Fruit fly (Drosophila melanogaster) whole organism, embryonic: ENCODE results near the gene LSm3.

Experiments used
- Ada2b ChIP-seq: fragments of 200-800 bp; sonication (Bioruptor generic); IDR thresholded peaks from 2 replicates; pipeline ENCODE4 v1.3.6; 2022; ENCODE audit warnings: missing biosample characterization, missing genetic modification characterization
- B-H2 ChIP-seq: fragments of 200-800 bp; sonication (Bioruptor generic); optimal IDR thresholded peaks from 2 replicates; lab custom pipeline; 2018; ENCODE audit warnings: missing biosample characterization, mild to moderate bottlenecking, missing genetic modification characterization
- BEAF-32 ChIP-seq: fragments of 200-800 bp; sonication (Bioruptor generic); optimal IDR thresholded peaks from 3 replicates; lab custom pipeline; 2017; ENCODE audit warnings: missing biosample characterization, missing genetic modification characterization, mild to moderate bottlenecking, moderate library complexity, missing genetic modification reagents
- CG10959 ChIP-seq: fragments of 200-800 bp; sonication (Bioruptor generic); IDR thresholded peaks from 2 replicates; pipeline ENCODE4 v1.3.6; 2022; ENCODE audit warnings: missing biosample characterization, missing genetic modification characterization
- CG12104 ChIP-seq: fragments of 200-800 bp; sonication (Bioruptor generic); optimal IDR thresholded peaks from 3 replicates; lab custom pipeline; 2016; ENCODE audit warnings: missing biosample characterization, missing genetic modification characterization
- CG12299 ChIP-seq: fragments of 200-800 bp; sonication (Bioruptor generic); optimal IDR thresholded peaks from 2 replicates; lab custom pipeline; 2018; ENCODE audit warnings: missing biosample characterization, mild to moderate bottlenecking, missing genetic modification characterization
- CG14965 ChIP-seq: fragments of 200-800 bp; sonication (Bioruptor generic); optimal IDR thresholded peaks from 2 replicates; lab custom pipeline; 2016; ENCODE audit warnings: missing biosample characterization, missing genetic modification characterization, borderline replicate concordance
- CG17328 ChIP-seq: fragments of 200-800 bp; sonication (Bioruptor generic); IDR thresholded peaks from 2 replicates; pipeline ENCODE4 v1.3.6; 2022; ENCODE audit warnings: missing biosample characterization, missing genetic modification characterization
- CG18476 ChIP-seq: fragments of 200-800 bp; sonication (Bioruptor generic); optimal IDR thresholded peaks from 2 replicates; lab custom pipeline; 2016; ENCODE audit warnings: missing biosample characterization, mild to moderate bottlenecking, missing genetic modification characterization
- CG2202 ChIP-seq: fragments of 200-800 bp; sonication (Bioruptor generic); optimal IDR thresholded peaks from 2 replicates; lab custom pipeline; 2018; ENCODE audit warnings: missing biosample characterization, mild to moderate bottlenecking, missing genetic modification characterization
- CG2678 ChIP-seq: fragments of 200-800 bp; sonication (Bioruptor generic); optimal IDR thresholded peaks from 3 replicates; lab custom pipeline; 2019; ENCODE audit warnings: missing biosample characterization, mild to moderate bottlenecking, missing genetic modification characterization, moderate library complexity
- CG30020 ChIP-seq: fragments of 200-800 bp; optimal IDR thresholded peaks from 2 replicates; lab custom pipeline; 2019; ENCODE audit warnings: missing biosample characterization, mild to moderate bottlenecking, missing genetic modification characterization, moderate library complexity
- CG31224 ChIP-seq: fragments of 200-800 bp; sonication (Bioruptor generic); IDR thresholded peaks from 2 replicates; pipeline ENCODE4 v1.3.6; 2022; ENCODE audit warnings: missing biosample characterization, missing genetic modification characterization
- CG33213 ChIP-seq: fragments of 200-800 bp; sonication (Bioruptor generic); optimal IDR thresholded peaks from 3 replicates; lab custom pipeline; 2016; ENCODE audit warnings: missing biosample characterization, missing genetic modification characterization
- CG3838 ChIP-seq: fragments of 200-800 bp; sonication (Bioruptor generic); optimal IDR thresholded peaks from 3 replicates; lab custom pipeline; 2016; ENCODE audit warnings: missing biosample characterization, missing genetic modification characterization
- CG3847 ChIP-seq: fragments of 200-800 bp; sonication (Bioruptor generic); IDR thresholded peaks from 2 replicates; pipeline ENCODE4 v1.3.6; 2022; ENCODE audit warnings: missing biosample characterization, missing genetic modification characterization
- CG4854 ChIP-seq: fragments of 200-800 bp; sonication (Bioruptor generic); optimal IDR thresholded peaks from 2 replicates; lab custom pipeline; 2016; ENCODE audit warnings: missing biosample characterization, missing genetic modification characterization, inconsistent platforms
- CG6689 ChIP-seq: fragments of 200-800 bp; sonication (Bioruptor generic); IDR thresholded peaks from 2 replicates; pipeline ENCODE4 v1.3.6; 2022; ENCODE audit warnings: missing biosample characterization, missing genetic modification characterization
- CG7556 ChIP-seq: fragments of 200-800 bp; sonication (Bioruptor generic); optimal IDR thresholded peaks from 2 replicates; lab custom pipeline; 2017; ENCODE audit warnings: missing biosample characterization, mild to moderate bottlenecking, missing genetic modification characterization
- Dad ChIP-seq: fragments of 200-800 bp; sonication (Bioruptor generic); optimal IDR thresholded peaks from 3 replicates; lab custom pipeline; 2016; ENCODE audit warnings: missing biosample characterization, missing genetic modification characterization
- Doc3 ChIP-seq: fragments of 200-800 bp; sonication (Bioruptor generic); IDR thresholded peaks from 3 replicates; pipeline ENCODE4 v1.3.6; 2022; ENCODE audit warnings: missing biosample characterization, missing genetic modification characterization; ENCODE audit not compliant: partially characterized antibody
- E2f2 ChIP-seq: fragments of 200-800 bp; sonication (Bioruptor generic); IDR thresholded peaks from 2 replicates; pipeline ENCODE4 v1.3.6; 2022; ENCODE audit warnings: missing biosample characterization, missing genetic modification characterization
- ERR ChIP-seq: fragments of 200-800 bp; sonication (Bioruptor generic); optimal IDR thresholded peaks from 2 replicates; lab custom pipeline; 2016; ENCODE audit warnings: missing biosample characterization, missing genetic modification characterization
- HLH54F ChIP-seq: fragments of 200-800 bp; sonication (Bioruptor generic); optimal IDR thresholded peaks from 3 replicates; lab custom pipeline; 2016; ENCODE audit warnings: missing biosample characterization, missing genetic modification characterization
- Hey ChIP-seq: fragments of 200-800 bp; sonication (Bioruptor generic); optimal IDR thresholded peaks from 3 replicates; lab custom pipeline; 2018; ENCODE audit warnings: missing biosample characterization, mild to moderate bottlenecking, missing genetic modification characterization
- Hmx ChIP-seq: fragments of 200-800 bp; sonication (Bioruptor generic); optimal IDR thresholded peaks from 2 replicates; lab custom pipeline; 2016; ENCODE audit warnings: missing biosample characterization, missing genetic modification characterization
- Hr3 ChIP-seq: fragments of 200-800 bp; sonication (Bioruptor generic); optimal IDR thresholded peaks from 3 replicates; lab custom pipeline; 2016; ENCODE audit warnings: missing biosample characterization, missing genetic modification characterization
- Meics ChIP-seq: fragments of 200-800 bp; sonication (Bioruptor generic); optimal IDR thresholded peaks from 2 replicates; lab custom pipeline; 2017; ENCODE audit warnings: missing biosample characterization, mild to moderate bottlenecking, missing genetic modification characterization
- Oaz ChIP-seq: fragments of 200-800 bp; sonication (Bioruptor generic); IDR thresholded peaks from 2 replicates; pipeline ENCODE4 v1.3.6; 2022; ENCODE audit warnings: missing biosample characterization, missing genetic modification characterization
- Six4 ChIP-seq: fragments of 200-800 bp; sonication (Bioruptor generic); optimal IDR thresholded peaks from 2 replicates; lab custom pipeline; 2016; ENCODE audit warnings: missing biosample characterization, missing genetic modification characterization
- Vsx1 ChIP-seq: fragments of 200-800 bp; sonication (Bioruptor generic); optimal IDR thresholded peaks from 2 replicates; lab custom pipeline; 2017; ENCODE audit warnings: missing biosample characterization, mild to moderate bottlenecking, missing genetic modification characterization, missing genetic modification reagents
- az2 ChIP-seq: fragments of 200-800 bp; sonication (Bioruptor generic); optimal IDR thresholded peaks from 3 replicates; lab custom pipeline; 2016; ENCODE audit warnings: missing biosample characterization, missing genetic modification characterization
- br ChIP-seq: fragments of >200 bp; optimal IDR thresholded peaks from 2 replicates; lab custom pipeline; 2017
- ems ChIP-seq: fragments of 200-800 bp; sonication (Bioruptor generic); optimal IDR thresholded peaks from 3 replicates; lab custom pipeline; 2016; ENCODE audit warnings: missing biosample characterization, missing genetic modification characterization
- ewg ChIP-seq: fragments of 200-800 bp; sonication (Bioruptor generic); optimal IDR thresholded peaks from 3 replicates; lab custom pipeline; 2017; ENCODE audit warnings: mild to moderate bottlenecking, missing biosample characterization, missing genetic modification reagents, missing genetic modification characterization
- fd3F ChIP-seq: fragments of 200-800 bp; sonication (Bioruptor generic); optimal IDR thresholded peaks from 2 replicates; lab custom pipeline; 2018; ENCODE audit warnings: missing biosample characterization, mild to moderate bottlenecking, missing genetic modification characterization, moderate library complexity
- grn ChIP-seq: fragments of 200-800 bp; sonication (Bioruptor generic); optimal IDR thresholded peaks from 3 replicates; lab custom pipeline; 2017; ENCODE audit warnings: missing biosample characterization, missing genetic modification characterization
- her ChIP-seq: fragments of 200-800 bp; sonication (Bioruptor generic); optimal IDR thresholded peaks from 2 replicates; lab custom pipeline; 2016; ENCODE audit warnings: missing biosample characterization, missing genetic modification characterization
- knrl ChIP-seq: fragments of 200-800 bp; sonication (Bioruptor generic); IDR thresholded peaks from 3 replicates; pipeline ENCODE4 v1.3.6; 2022; ENCODE audit warnings: missing biosample characterization, missing genetic modification characterization; ENCODE audit not compliant: partially characterized antibody
- p53 ChIP-seq: fragments of 200-800 bp; sonication (Bioruptor generic); optimal IDR thresholded peaks from 2 replicates; lab custom pipeline; 2016; ENCODE audit warnings: missing biosample characterization, missing genetic modification characterization
- phol ChIP-seq: fragments of 200-800 bp; sonication (Bioruptor generic); optimal IDR thresholded peaks from 3 replicates; lab custom pipeline; 2018; ENCODE audit warnings: missing biosample characterization, mild to moderate bottlenecking, missing genetic modification characterization, moderate library complexity
- ro ChIP-seq: fragments of 200-800 bp; sonication (Bioruptor generic); IDR thresholded peaks from 2 replicates; pipeline ENCODE4 v1.3.6; 2022; ENCODE audit warnings: missing biosample characterization, missing genetic modification characterization
- sens ChIP-seq: fragments of 200-800 bp; sonication (Bioruptor generic); peaks from one replicate; lab custom pipeline; 2016; ENCODE audit warnings: missing biosample characterization, missing genetic modification characterization
- sob ChIP-seq: fragments of 200-800 bp; sonication (Bioruptor generic); IDR thresholded peaks from 2 replicates; pipeline ENCODE4 v1.3.6; 2022; ENCODE audit warnings: missing biosample characterization, missing genetic modification characterization
- sqz ChIP-seq: fragments of 200-800 bp; sonication (Bioruptor generic); optimal IDR thresholded peaks from 3 replicates; lab custom pipeline; 2018; ENCODE audit warnings: missing biosample characterization, mild to moderate bottlenecking, missing genetic modification characterization
- stc ChIP-seq: fragments of 200-800 bp; sonication (Bioruptor generic); IDR thresholded peaks from 2 replicates; pipeline ENCODE4 v1.3.6; 2022; ENCODE audit warnings: missing biosample characterization, missing genetic modification characterization
- tio ChIP-seq: fragments of 200-800 bp; sonication (Bioruptor generic); optimal IDR thresholded peaks from 2 replicates; lab custom pipeline; 2017; ENCODE audit warnings: missing biosample characterization, missing genetic modification characterization, inconsistent platforms
- tup ChIP-seq: fragments of 200-800 bp; sonication (Bioruptor generic); optimal IDR thresholded peaks from 2 replicates; lab custom pipeline; 2016; ENCODE audit warnings: missing biosample characterization, mild to moderate bottlenecking, missing genetic modification characterization, moderate library complexity
- vnd ChIP-seq: fragments of 200-800 bp; sonication (Bioruptor generic); IDR thresholded peaks from 3 replicates; pipeline ENCODE4 v1.3.6; 2022; ENCODE audit warnings: missing biosample characterization, missing genetic modification characterization; ENCODE audit not compliant: partially characterized antibody
- wek ChIP-seq: fragments of 200-800 bp; sonication (Bioruptor generic); optimal IDR thresholded peaks from 3 replicates; lab custom pipeline; 2018; ENCODE audit warnings: missing biosample characterization, mild to moderate bottlenecking, missing genetic modification characterization, moderate library complexity
- zen ChIP-seq: fragments of 200-800 bp; sonication (Bioruptor generic); optimal IDR thresholded peaks from 3 replicates; lab custom pipeline; 2018; ENCODE audit warnings: missing biosample characterization, mild to moderate bottlenecking, missing genetic modification characterization, moderate library complexity

The LSm3 gene

DNA sequence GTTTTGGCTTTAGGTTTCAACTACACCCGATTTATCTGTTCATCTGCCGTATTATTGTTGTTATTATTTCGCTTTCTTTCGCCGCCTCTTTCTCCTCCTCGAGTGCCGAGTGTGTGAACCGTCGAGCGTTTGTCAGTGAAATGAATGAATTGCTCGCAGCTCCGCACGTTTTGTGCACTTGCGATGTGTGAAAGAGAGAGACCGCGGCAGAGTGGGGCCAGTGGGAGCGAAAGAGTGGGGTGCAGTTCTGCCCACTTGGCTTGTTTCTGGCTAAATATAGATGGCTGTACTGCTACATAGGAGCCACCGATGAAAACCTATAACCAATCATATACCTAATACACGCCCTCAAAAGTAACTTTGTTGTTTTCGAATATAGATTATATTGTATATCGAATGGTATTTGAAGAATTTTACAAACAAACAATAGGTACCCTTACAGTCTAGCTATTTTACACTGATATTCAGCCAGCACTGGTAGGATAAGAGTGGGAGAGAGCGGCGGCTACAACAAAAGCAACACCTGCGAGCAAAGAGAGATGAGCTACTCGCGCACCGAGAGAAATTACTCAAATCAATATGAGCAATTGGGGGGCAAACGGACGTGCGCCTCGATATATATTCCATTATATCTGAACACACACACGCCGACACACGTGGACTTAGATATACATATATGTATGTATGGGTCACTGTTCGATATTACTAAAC, 10.5 kb downstream of the LSm3 start (continued):
- TF ChIP-seq CG3847 (GFP tag; lab: Robert Waterston, UW) (no peak), vnd (GFP tag; lab: Robert Waterston, UW) (0 out of 3 replicates have a peak, but pooled peaks have one; percentile 26), p53 (GFP tag; lab: Kevin White, UChicago) (no peak), Hr3 (GFP tag; lab: Kevin White, UChicago) (no peak), ewg (GFP tag; lab: Kevin White, UChicago) (no peak), CG2678 (tag; lab: Kevin White, UChicago) (peak; percentile 45), wek (GFP tag; lab: Kevin White, UChicago) (no peak), CG12104 (no peak), CG31224 (GFP tag; lab: Robert Waterston, UW) (no peak), Doc3 (GFP tag; lab: Robert Waterston, UW) (no peak), B-H2 (no peak), HLH54F (GFP tag; lab: Kevin White, UChicago) (no peak), CG10959 (GFP tag; lab: Robert Waterston, UW) (no peak), sens (GFP tag; lab: Kevin White, UChicago) (peak; percentile 82), knrl (0 out of 3 replicates have a peak, but pooled peaks have one; percentile 33), E2f2 (GFP tag; lab: Robert Waterston, UW) (no peak), Vsx1 (GFP tag; lab: Kevin White, UChicago) (no peak), Meics (GFP tag; lab: Kevin White, UChicago) (peak; percentile 41), sqz (GFP tag; lab: Kevin White, UChicago) (no peak), Six4 (no peak), sob (GFP tag; lab: Robert Waterston, UW) (no peak), CG14965 (GFP tag; lab: Kevin White, UChicago) (no peak), tup (GFP tag; lab: Kevin White, UChicago) (no peak), ro (no peak), zen (tag; lab: Kevin White, UChicago) (no peak), CG12299 (no peak), ems (GFP tag; lab: Kevin White, UChicago) (no peak), phol (no peak), CG7556 (GFP tag; lab: Kevin White, UChicago) (no peak), CG2202 (tag; lab: Kevin White, UChicago) (no peak), ERR (GFP tag; lab: Kevin White, UChicago) (no peak), CG4854 (GFP tag; lab: Kevin White, UChicago) (no peak), Oaz (no peak), grn (GFP tag; lab: Kevin White, UChicago) (peak; percentile 53), Hey (tag; lab: Kevin White, UChicago) (peak; percentile 83), Ada2b (GFP tag; lab: Robert Waterston, UW) (no peak), CG33213 (no peak), CG17328 (GFP tag; lab: Robert Waterston, UW) (no peak), CG30020 (tag; lab: Kevin White, UChicago) (no peak), az2 (no peak), stc (GFP tag; lab: Robert Waterston, UW) (no peak), fd3F (GFP tag; lab: Kevin White, UChicago) (no peak), tio (no peak), Hmx (no peak), CG6689 (no peak), CG3838 (GFP tag; lab: Kevin White, UChicago) (no peak), her (GFP tag; lab: Kevin White, UChicago) (no peak), Dad (no peak), BEAF-32 (GFP tag; lab: Kevin White, UChicago) (no peak), CG18476 (GFP tag; lab: Kevin White, UChicago) (no peak), br (lab: Kevin White, UChicago) (no peak)
